Fruit fly (Drosophila melanogaster) S2 (cell line): Measurements from ENCODE around the gene Shawl.

Experiments used
- CG8478 ChIP-seq: fragments of >200 bp; optimal IDR thresholded peaks from 2 replicates; lab custom pipeline; 2018
- CTCF ChIP-seq, 2 experiments: fragments of >200 bp; optimal IDR thresholded peaks; 2 replicates each; lab custom pipeline; 2018

- no peak for TF ChIP-seq CG8478 (lab: Kevin White, UChicago)
- no peak for TF ChIP-seq CTCF (optimal IDR thresholded peaks at IDR 0.05; lab: Kevin White, UChicago)
Measured at dm6 chr2L:9449257-9449972, 34.5 kb upstream of the Shawl start.
